Fruit fly (Drosophila melanogaster): ENCODE measurements around the gene Oseg5.

- TF ChIP-seq EcR (GFP tag; optimal IDR thresholded peaks at IDR 0.05) (no peak), CG8301 (tag; optimal IDR thresholded peaks at IDR 0.05) (no peak), Snoo (tag; optimal IDR thresholded peaks at IDR 0.05) (no peak), Pif1B (GFP tag; optimal IDR thresholded peaks at IDR 0.05) (no peak), CG8159 (tag; optimal IDR thresholded peaks at IDR 0.05) (no peak), CG14655 (GFP tag; optimal IDR thresholded peaks at IDR 0.05) (no peak), CG32121 (GFP tag; IDR thresholded peaks at IDR 0.05) (no peak)
Measured at dm6 chr2L:20785333-20785732, 50.3 kb downstream of the Oseg5 start.
